Worm (Caenorhabditis elegans) whole organism, early embryonic: ENCODE results near the gene idpc-1.

Source experiments
- B0310.2 ChIP-seq: sonication (generic microtip); optimal IDR thresholded peaks from 2 replicates; lab custom pipeline; 2016; ENCODE audit warnings: mild to moderate bottlenecking, missing genetic modification characterization, missing compliant biosample characterization
- F13C5.2 ChIP-seq: sonication (generic microtip); optimal IDR thresholded peaks from 2 replicates; lab custom pipeline; 2017; ENCODE audit warnings: mild to moderate bottlenecking, missing genetic modification characterization, inconsistent platforms, missing compliant biosample characterization
- aly-1 ChIP-seq: sonication (generic microtip); optimal IDR thresholded peaks from 2 replicates; lab custom pipeline; 2016; ENCODE audit warnings: missing genetic modification characterization, missing compliant biosample characterization
- ama-1 ChIP-seq: fragments of 150-350 bp; optimal IDR thresholded peaks from 2 replicates; lab custom pipeline; 2014
- ceh-13 ChIP-seq: fragments of 200-800 bp; sonication (Bioruptor generic); optimal IDR thresholded peaks from 2 replicates; lab custom pipeline; 2018; ENCODE audit warnings: mild to moderate bottlenecking, missing genetic modification characterization, missing compliant biosample characterization
- ceh-36 ChIP-seq: sonication (generic microtip); optimal IDR thresholded peaks from 2 replicates; lab custom pipeline; 2016; ENCODE audit warnings: missing genetic modification characterization, inconsistent platforms, missing compliant biosample characterization
- ets-7 ChIP-seq: sonication (generic microtip); optimal IDR thresholded peaks from 2 replicates; lab custom pipeline; 2016; ENCODE audit warnings: missing genotype, missing genetic modification characterization, missing compliant biosample characterization
- flt-1 ChIP-seq: fragments of 200-800 bp; sonication (Bioruptor generic); IDR thresholded peaks from 2 replicates; pipeline ENCODE4 v1.3.6; 2022; ENCODE audit warnings: missing genetic modification characterization, missing compliant biosample characterization
- hmbx-1 ChIP-seq: sonication (generic microtip); optimal IDR thresholded peaks from 2 replicates; lab custom pipeline; 2016; ENCODE audit warnings: mild to moderate bottlenecking, missing genetic modification characterization, missing compliant biosample characterization
- hmg-4 ChIP-seq: fragments of 200-800 bp; sonication (Bioruptor generic); optimal IDR thresholded peaks from 2 replicates; lab custom pipeline; 2018; ENCODE audit warnings: mild to moderate bottlenecking, missing genetic modification characterization, missing compliant biosample characterization
- hnd-1 ChIP-seq: sonication (generic microtip); optimal IDR thresholded peaks from 2 replicates; lab custom pipeline; 2016; ENCODE audit warnings: missing genetic modification characterization, missing compliant biosample characterization
- pes-1 ChIP-seq: fragments of 200-800 bp; sonication (Bioruptor generic); IDR thresholded peaks from 2 replicates; pipeline ENCODE4 v1.3.6; 2022; ENCODE audit warnings: missing genetic modification reagents, missing genetic modification characterization, missing compliant biosample characterization
- scrt-1 ChIP-seq: fragments of 200-800 bp; sonication (Bioruptor generic); IDR thresholded peaks from 2 replicates; pipeline ENCODE4 v1.3.6; 2022; ENCODE audit warnings: missing genetic modification characterization, missing compliant biosample characterization
- sea-1 ChIP-seq: fragments of 200-800 bp; sonication (Bioruptor generic); conservative IDR thresholded peaks from 2 replicates; pipeline ENCODE4 v1.3.6; 2022; ENCODE audit warnings: missing genetic modification characterization, missing compliant biosample characterization
- tbx-11 ChIP-seq: fragments of 200-800 bp; sonication (Bioruptor generic); IDR thresholded peaks from 2 replicates; pipeline ENCODE4 v1.3.6; 2022; ENCODE audit warnings: missing genetic modification characterization, missing compliant biosample characterization
- tbx-37 ChIP-seq: fragments of 200-800 bp; sonication (Bioruptor generic); conservative IDR thresholded peaks from 2 replicates; pipeline ENCODE4 v1.3.6; 2022; ENCODE audit warnings: missing genetic modification reagents, missing genetic modification characterization, missing compliant biosample characterization
- tra-4 ChIP-seq: sonication (generic microtip); optimal IDR thresholded peaks from 2 replicates; lab custom pipeline; 2017; ENCODE audit warnings: missing genetic modification characterization, missing compliant biosample characterization

idpc-1 gene

ce11 chrIII:11462332-11462731 is 35.3 kb downstream of the idpc-1 start:
- TF ChIP-seq ama-1 (lab: Kevin White, UChicago): no peak
- TF ChIP-seq hmg-4 (GFP tag; lab: Kevin White, UChicago): no peak

- 0 out of 2 replicates have a peak, but pooled peaks have one; percentile 15 for TF ChIP-seq tbx-11 (GFP tag; lab: Robert Waterston, UW)
- TF ChIP-seq tbx-37 (GFP tag; lab: Robert Waterston, UW): no peak
- 0 out of 2 replicates have a peak, but pooled peaks have one; percentile 33 for TF ChIP-seq sea-1 (GFP tag; lab: Robert Waterston, UW)
- 0 out of 2 replicates have a peak, but pooled peaks have one; percentile 31 for TF ChIP-seq pes-1 (GFP tag; lab: Robert Waterston, UW)
Measured at ce11 chrIII:11463726-11464125, 36.7 kb downstream of the idpc-1 start.

- TF ChIP-seq ets-7: no peak
- TF ChIP-seq scrt-1 (GFP tag; lab: Robert Waterston, UW): no peak
- TF ChIP-seq hmbx-1 (tag; lab: Kevin White, UChicago): no peak
- no peak for TF ChIP-seq F13C5.2
- no peak for TF ChIP-seq tbx-37 (GFP tag; lab: Robert Waterston, UW)
- 0 out of 2 replicates have a peak, but pooled peaks have one; percentile 41 for TF ChIP-seq pes-1 (GFP tag; lab: Robert Waterston, UW)
Measured at ce11 chrIII:11465394-11465948, 38.5 kb downstream of the idpc-1 start.

- no peak for TF ChIP-seq F13C5.2
- no peak for TF ChIP-seq flt-1 (GFP tag; lab: Robert Waterston, UW)
- peak; percentile 54 for TF ChIP-seq aly-1 (tag; lab: Kevin White, UChicago)
- TF ChIP-seq pes-1 (GFP tag; lab: Robert Waterston, UW): no peak
- no peak for TF ChIP-seq tbx-11 (GFP tag; lab: Robert Waterston, UW)
Measured at ce11 chrIII:11466420-11467188, 39.6 kb downstream of the idpc-1 start.

ce11 chrIII:11467631-11468481 is 40.9 kb downstream of the idpc-1 start:
- no peak for TF ChIP-seq tra-4 (tag; lab: Kevin White, UChicago)
- TF ChIP-seq F13C5.2: no peak
- no peak for TF ChIP-seq tbx-37 (GFP tag; lab: Robert Waterston, UW)
- 0 out of 2 replicates have a peak, but pooled peaks have one; percentile 31 for TF ChIP-seq scrt-1 (GFP tag; lab: Robert Waterston, UW)
- TF ChIP-seq sea-1 (GFP tag; lab: Robert Waterston, UW): 0 out of 2 replicates have a peak, but pooled peaks have one; percentile 17
- no peak for TF ChIP-seq hnd-1
- no peak for TF ChIP-seq hmbx-1 (tag; lab: Kevin White, UChicago)
- no peak for TF ChIP-seq B0310.2
- TF ChIP-seq hmg-4 (GFP tag; lab: Kevin White, UChicago): peak; percentile 35

- TF ChIP-seq ama-1 (lab: Kevin White, UChicago) (no peak), F13C5.2 (no peak), B0310.2 (no peak), hmbx-1 (tag; lab: Kevin White, UChicago) (no peak), hnd-1 (no peak), scrt-1 (GFP tag; lab: Robert Waterston, UW) (no peak), pes-1 (GFP tag; lab: Robert Waterston, UW) (no peak), tbx-11 (GFP tag; lab: Robert Waterston, UW) (no peak), sea-1 (GFP tag; lab: Robert Waterston, UW) (no peak), ets-7 (no peak), hmg-4 (GFP tag; lab: Kevin White, UChicago) (no peak), ceh-13 (no peak), tbx-37 (GFP tag; lab: Robert Waterston, UW) (no peak), flt-1 (GFP tag; lab: Robert Waterston, UW) (no peak), ceh-36 (tag; lab: Kevin White, UChicago) (no peak), aly-1 (tag; lab: Kevin White, UChicago) (no peak), tra-4 (tag; lab: Kevin White, UChicago) (no peak)
Measured at ce11 chrIII:11470311-11470858, 43.4 kb downstream of the idpc-1 start, which contains the start of gene bed-2. bed-2 (minus strand) TSS chrIII:11470808.

- TF ChIP-seq hnd-1 (no peak), aly-1 (tag; lab: Kevin White, UChicago) (no peak)
Measured at ce11 chrIII:11471336-11471735, 44.3 kb downstream of the idpc-1 start.

- TF ChIP-seq flt-1 (GFP tag; lab: Robert Waterston, UW) (no peak), hmg-4 (GFP tag; lab: Kevin White, UChicago) (no peak), tra-4 (tag; lab: Kevin White, UChicago) (no peak), F13C5.2 (no peak), scrt-1 (GFP tag; lab: Robert Waterston, UW) (no peak), sea-1 (GFP tag; lab: Robert Waterston, UW) (no peak), aly-1 (tag; lab: Kevin White, UChicago) (no peak), ets-7 (no peak), hmbx-1 (tag; lab: Kevin White, UChicago) (no peak), ceh-13 (no peak), ceh-36 (tag; lab: Kevin White, UChicago) (no peak), hnd-1 (no peak), ama-1 (lab: Kevin White, UChicago) (no peak)
Measured at ce11 chrIII:11472861-11473260, 45.9 kb downstream of the idpc-1 start.
